Worm (Caenorhabditis elegans): ENCODE results near the gene icd-1.
A peak's percentile ranks its signal among the peaks of the same experiment; 100 is the strongest.

icd-1 gene

DNA sequence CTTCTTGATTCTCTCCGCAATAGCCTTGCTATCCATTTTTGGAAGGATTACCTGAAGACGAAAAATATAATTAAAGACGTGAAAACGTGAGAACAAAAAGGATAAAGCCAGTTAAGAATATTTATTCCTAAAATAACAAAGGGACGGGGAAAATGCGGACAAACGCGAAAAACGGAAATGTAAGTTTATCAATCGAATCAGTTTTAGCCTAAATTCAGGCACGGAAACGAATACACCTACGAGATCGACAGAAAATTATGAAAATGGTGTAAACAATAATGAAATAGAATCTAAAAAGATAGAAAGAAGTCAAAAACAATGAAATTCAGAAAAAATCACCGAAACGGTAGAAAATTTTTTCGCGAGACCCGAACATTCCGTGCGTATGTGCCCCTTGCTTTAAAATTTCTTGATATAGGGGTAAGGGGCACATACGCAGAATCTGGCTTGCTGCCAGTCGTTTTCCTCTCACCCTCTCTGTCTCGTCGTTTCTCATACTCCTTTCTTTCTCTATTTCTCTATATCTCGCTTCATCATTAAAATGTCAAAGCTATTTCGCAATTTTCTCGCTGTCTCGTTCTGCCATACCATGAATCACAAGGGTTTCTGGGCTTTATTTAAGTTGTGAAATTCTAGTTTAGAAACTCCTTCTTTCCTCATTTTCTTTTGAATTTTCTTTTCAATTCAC is at the start of gene icd-1:
Gene icd-1, minus strand, starts transcription at position 51 of the 688 bp plus-strand sequence.
- peak; percentile 67 for TF ChIP-seq mef-2 (tag; optimal IDR thresholded peaks at IDR 0.05)
- peak; percentile 82 for TF ChIP-seq unc-98 (GFP tag; IDR thresholded peaks at IDR 0.05)
- TF ChIP-seq ceh-63 (GFP tag; optimal IDR thresholded peaks at IDR 0.05), result no peak
- peak; percentile 96 for TF ChIP-seq isw-1 (GFP tag; IDR thresholded peaks at IDR 0.05)
- peak; percentile 98 for TF ChIP-seq swsn-7 (tag; optimal IDR thresholded peaks at IDR 0.05)
- peak; percentile 94 for TF ChIP-seq nhr-77 (tag; optimal IDR thresholded peaks at IDR 0.05)
- TF ChIP-seq lin-15B (tag; optimal IDR thresholded peaks at IDR 0.05), result peak; percentile 71
- TF ChIP-seq fkh-10 (GFP tag; optimal IDR thresholded peaks at IDR 0.05), result peak; percentile 86
- TF ChIP-seq nhr-84 (tag; optimal IDR thresholded peaks at IDR 0.05), result no peak
- TF ChIP-seq C34B4.2 (tag; optimal IDR thresholded peaks at IDR 0.05), result no peak
- no peak for TF ChIP-seq unc-30 (tag; optimal IDR thresholded peaks at IDR 0.05)
- no peak for TF ChIP-seq alr-1 (tag; optimal IDR thresholded peaks at IDR 0.05; ENCODE audit: borderline replicate concordance)
- peak; percentile 84 for TF ChIP-seq elt-2 (tag; optimal IDR thresholded peaks at IDR 0.05)
- peak; percentile 99 for TF ChIP-seq snu-23 (GFP tag; optimal IDR thresholded peaks at IDR 0.05)
- no peak for TF ChIP-seq ces-1 (GFP tag; optimal IDR thresholded peaks at IDR 0.05)
- peak; percentile 99 for TF ChIP-seq nhr-71 (tag; optimal IDR thresholded peaks at IDR 0.05)
- TF ChIP-seq mep-1 (tag; optimal IDR thresholded peaks at IDR 0.05), result peak; percentile 94
- peak; percentile 90 for TF ChIP-seq pax-3 (tag; optimal IDR thresholded peaks at IDR 0.05)
- no peak for TF ChIP-seq sptf-1 (tag; optimal IDR thresholded peaks at IDR 0.05)
- peak; percentile 84 to 87 for TF ChIP-seq lin-35 (GFP tag; optimal IDR thresholded peaks at IDR 0.05)
- no peak for TF ChIP-seq nhr-28 (tag; optimal IDR thresholded peaks at IDR 0.05)
- peak; percentile 99 for TF ChIP-seq zip-4 (GFP tag; optimal IDR thresholded peaks at IDR 0.05)
- peak; percentile 66 for TF ChIP-seq fkh-4 (tag; optimal IDR thresholded peaks at IDR 0.05; ENCODE audit: borderline replicate concordance)
- TF ChIP-seq C04F5.9 (tag; optimal IDR thresholded peaks at IDR 0.05), result peak; percentile 70
- TF ChIP-seq lsy-2 (tag; optimal IDR thresholded peaks at IDR 0.05), result peak; percentile 94 to 96
- peak; percentile 83 for TF ChIP-seq snpc-4 (tag; optimal IDR thresholded peaks at IDR 0.05)
- peak; percentile 93 for TF ChIP-seq nhr-237 (tag; optimal IDR thresholded peaks at IDR 0.05)
- peak; percentile 69 for TF ChIP-seq F16B12.6 (tag; optimal IDR thresholded peaks at IDR 0.05)
- TF ChIP-seq vab-15 (tag; optimal IDR thresholded peaks at IDR 0.05), result no peak
- peak in 5 of 6 experiments; percentile 50 to 93 (median 68) for TF ChIP-seq elt-3 (tag; optimal IDR thresholded peaks at IDR 0.05)
- peak; percentile 75 for TF ChIP-seq sup-37 (GFP tag; optimal IDR thresholded peaks at IDR 0.05)
- TF ChIP-seq C16A3.4 (tag; optimal IDR thresholded peaks at IDR 0.05), result peak; percentile 92
- no peak for TF ChIP-seq efl-3 (GFP tag; optimal IDR thresholded peaks at IDR 0.05)
- peak; percentile 89 for TF ChIP-seq lir-3 (tag; optimal IDR thresholded peaks at IDR 0.05; ENCODE audit: poor library complexity)
- TF ChIP-seq ets-5 (GFP tag; IDR thresholded peaks at IDR 0.05), result no peak
- no peak for TF ChIP-seq hlh-17 (GFP tag; optimal IDR thresholded peaks at IDR 0.05; ENCODE audit: borderline replicate concordance)
- peak; percentile 91 to 95 (median 93) for TF ChIP-seq ceh-82 (tag; optimal IDR thresholded peaks at IDR 0.05)
- peak; percentile 99 for TF ChIP-seq nhr-85 (tag)
- TF ChIP-seq skn-1 (tag; optimal IDR thresholded peaks at IDR 0.05), result peak; percentile 80
- peak; percentile 84 for TF ChIP-seq lin-13 (GFP tag; optimal IDR thresholded peaks at IDR 0.05)
- TF ChIP-seq nhr-11 (tag; optimal IDR thresholded peaks at IDR 0.05), result peak; percentile 97
- TF ChIP-seq egl-13 (tag; optimal IDR thresholded peaks at IDR 0.05), result peak; percentile 86
- TF ChIP-seq ama-1 (optimal IDR thresholded peaks at IDR 0.05), result peak; percentile 43
- TF ChIP-seq fos-1 (tag; optimal IDR thresholded peaks at IDR 0.05), result peak; percentile 95
- peak; percentile 92 for TF ChIP-seq rnt-1 (tag; optimal IDR thresholded peaks at IDR 0.05)
- peak; percentile 85 for TF ChIP-seq aha-1 (tag; optimal IDR thresholded peaks at IDR 0.05)
- no peak for TF ChIP-seq nhr-76 (tag; optimal IDR thresholded peaks at IDR 0.05)
- TF ChIP-seq mab-9 (GFP tag; IDR thresholded peaks at IDR 0.05), result peak; percentile 65
- TF ChIP-seq egl-27 (tag; optimal IDR thresholded peaks at IDR 0.05), result peak in 1 of 2 experiments; percentile 82
- TF ChIP-seq nhr-19 (GFP tag; conservative IDR thresholded peaks at IDR 0.05), result peak; percentile 96
- TF ChIP-seq pag-3 (tag; optimal IDR thresholded peaks at IDR 0.05; ENCODE audit: borderline replicate concordance, insufficient read depth), result no peak

All from whole organism, L1 larva.